Worm (Caenorhabditis elegans): ENCODE results near the gene Y53C12A.10.

The Y53C12A.10 gene

DNA sequence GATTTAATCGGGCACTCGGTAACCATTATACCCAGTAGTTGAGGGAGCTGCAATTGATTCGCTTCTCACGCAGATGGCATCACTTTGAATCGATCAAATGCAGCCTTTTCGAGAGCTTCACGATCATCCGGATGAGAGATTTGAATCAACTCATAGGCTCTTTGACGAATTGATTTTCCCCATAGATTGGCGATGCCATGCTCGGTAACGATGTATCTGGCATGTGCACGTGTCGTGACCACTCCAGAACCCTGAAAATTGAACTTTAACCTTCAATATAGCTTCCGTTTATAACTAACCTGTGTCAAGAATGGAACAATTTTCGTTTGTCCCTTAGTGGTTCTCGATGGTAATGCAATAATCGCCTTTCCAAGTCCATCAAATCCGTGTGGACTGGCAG lies 20.5 kb downstream of the Y53C12A.10 start:
- TF ChIP-seq hlh-1 (tag; optimal IDR thresholded peaks at IDR 0.05) (no peak), mep-1 (tag; optimal IDR thresholded peaks at IDR 0.05) (no peak), lin-13 (tag; optimal IDR thresholded peaks at IDR 0.05) (no peak), sptf-1 (tag; optimal IDR thresholded peaks at IDR 0.05) (no peak), zip-8 (tag; optimal IDR thresholded peaks at IDR 0.05) (no peak), unc-39 (tag; optimal IDR thresholded peaks at IDR 0.05) (no peak), sem-2 (GFP tag; optimal IDR thresholded peaks at IDR 0.05) (no peak), nhr-28 (tag; optimal IDR thresholded peaks at IDR 0.05) (no peak), drap-1 (GFP tag; optimal IDR thresholded peaks at IDR 0.05) (no peak), ceh-83 (GFP tag; optimal IDR thresholded peaks at IDR 0.05) (no peak), unc-62 (GFP tag; optimal IDR thresholded peaks at IDR 0.05) (no peak), nhr-237 (tag; optimal IDR thresholded peaks at IDR 0.05) (no peak)

DNA sequence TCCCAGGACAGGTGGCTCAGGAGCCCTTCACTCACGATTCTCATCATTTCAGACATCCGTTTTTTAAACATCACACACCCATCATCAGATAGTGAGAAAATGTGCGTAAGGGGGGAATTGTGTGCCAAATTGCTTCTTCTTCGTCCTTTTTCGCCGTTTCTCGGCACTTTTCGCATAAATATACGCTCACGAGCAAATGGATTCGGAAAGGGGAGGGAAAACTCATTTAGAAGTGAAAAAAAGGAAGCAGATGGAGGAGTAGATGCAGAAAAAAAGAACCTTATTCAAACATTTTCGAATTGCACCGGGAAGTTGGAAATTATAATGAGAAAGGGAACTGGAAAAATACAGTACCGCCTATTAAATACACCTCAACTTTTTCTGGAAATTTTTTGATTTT lies 22.6 kb downstream of the Y53C12A.10 start:
- peak; percentile 1 for TF ChIP-seq ces-1 (GFP tag; optimal IDR thresholded peaks at IDR 0.05)
- no peak for TF ChIP-seq mab-5 (tag; optimal IDR thresholded peaks at IDR 0.05)
- no peak for TF ChIP-seq unc-62 (GFP tag; optimal IDR thresholded peaks at IDR 0.05)

DNA sequence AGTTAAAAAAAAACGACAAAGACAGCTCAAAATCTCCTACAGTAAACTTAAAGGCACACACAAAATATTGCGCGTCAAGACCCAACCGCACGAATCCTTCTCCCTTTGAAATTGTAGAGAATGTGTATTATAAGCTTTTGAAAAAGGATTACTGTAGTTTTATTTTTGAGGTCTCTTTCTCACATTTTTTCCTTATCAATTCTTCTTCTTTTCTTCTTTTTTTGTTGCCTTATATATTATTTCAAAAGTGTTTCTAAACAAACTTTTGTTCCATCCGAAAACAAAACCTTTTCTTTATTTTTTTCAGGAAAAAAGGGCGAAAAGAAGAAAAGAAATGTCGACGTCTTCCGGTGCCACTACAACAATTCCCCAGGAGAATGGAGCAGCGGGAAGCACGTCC lies 24.2 kb downstream of the Y53C12A.10 start, which contains the start of gene ZK1320.13:
ZK1320.13 (plus strand) TSS at position 301 of the 400 bp plus-strand sequence.
- TF ChIP-seq mls-2 (tag; optimal IDR thresholded peaks at IDR 0.05): no peak
- TF ChIP-seq sem-2 (GFP tag; optimal IDR thresholded peaks at IDR 0.05): no peak
- TF ChIP-seq nhr-76 (tag; optimal IDR thresholded peaks at IDR 0.05): no peak
- TF ChIP-seq elt-1 (tag; optimal IDR thresholded peaks at IDR 0.05; ENCODE audit: borderline replicate concordance, insufficient read depth): no peak
- no peak for TF ChIP-seq flh-1 (GFP tag; optimal IDR thresholded peaks at IDR 0.05)

DNA sequence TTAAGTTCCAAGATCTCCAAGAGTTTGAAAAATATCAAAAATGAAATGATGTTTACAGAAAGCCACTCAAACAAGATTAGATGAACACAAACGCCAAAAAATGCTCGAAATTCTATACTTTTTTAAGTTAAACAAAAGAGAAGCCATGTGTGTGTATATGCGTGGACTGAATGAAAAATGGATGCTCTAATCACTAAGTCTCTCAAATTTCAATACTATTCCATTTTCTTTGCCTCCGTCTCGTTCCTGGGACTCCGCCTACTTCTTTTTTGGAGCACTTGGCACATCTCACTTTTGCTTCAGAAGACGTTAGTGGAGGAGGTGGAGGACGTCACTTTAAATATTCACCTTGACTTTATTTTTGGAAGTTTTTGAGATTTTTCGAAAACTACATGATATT lies 24.8 kb downstream of the Y53C12A.10 start:
- TF ChIP-seq unc-62 (GFP tag; optimal IDR thresholded peaks at IDR 0.05): no peak
- no peak for TF ChIP-seq lin-13 (tag; optimal IDR thresholded peaks at IDR 0.05)
- no peak for TF ChIP-seq sptf-1 (tag; optimal IDR thresholded peaks at IDR 0.05)
- no peak for TF ChIP-seq pha-4 (tag; optimal IDR thresholded peaks at IDR 0.05)
- no peak for TF ChIP-seq mep-1 (tag; optimal IDR thresholded peaks at IDR 0.05)
- TF ChIP-seq nhr-76 (tag; optimal IDR thresholded peaks at IDR 0.05): no peak
- TF ChIP-seq ceh-83 (GFP tag; optimal IDR thresholded peaks at IDR 0.05): no peak
- TF ChIP-seq zip-8 (tag; optimal IDR thresholded peaks at IDR 0.05): no peak
- TF ChIP-seq hlh-1 (tag; optimal IDR thresholded peaks at IDR 0.05): no peak
- no peak for TF ChIP-seq ztf-11 (tag; optimal IDR thresholded peaks at IDR 0.05)
- no peak for TF ChIP-seq drap-1 (GFP tag; optimal IDR thresholded peaks at IDR 0.05)
- no peak for TF ChIP-seq nhr-2 (tag; optimal IDR thresholded peaks at IDR 0.05)
- TF ChIP-seq mls-2 (tag; optimal IDR thresholded peaks at IDR 0.05): no peak
- TF ChIP-seq blmp-1 (tag; optimal IDR thresholded peaks at IDR 0.05): no peak
- no peak for TF ChIP-seq nhr-12 (tag; optimal IDR thresholded peaks at IDR 0.05)
- no peak for TF ChIP-seq ceh-43 (GFP tag; optimal IDR thresholded peaks at IDR 0.05)
- TF ChIP-seq unc-120 (tag; optimal IDR thresholded peaks at IDR 0.05; ENCODE audit: poor library complexity, severe bottlenecking): no peak

DNA sequence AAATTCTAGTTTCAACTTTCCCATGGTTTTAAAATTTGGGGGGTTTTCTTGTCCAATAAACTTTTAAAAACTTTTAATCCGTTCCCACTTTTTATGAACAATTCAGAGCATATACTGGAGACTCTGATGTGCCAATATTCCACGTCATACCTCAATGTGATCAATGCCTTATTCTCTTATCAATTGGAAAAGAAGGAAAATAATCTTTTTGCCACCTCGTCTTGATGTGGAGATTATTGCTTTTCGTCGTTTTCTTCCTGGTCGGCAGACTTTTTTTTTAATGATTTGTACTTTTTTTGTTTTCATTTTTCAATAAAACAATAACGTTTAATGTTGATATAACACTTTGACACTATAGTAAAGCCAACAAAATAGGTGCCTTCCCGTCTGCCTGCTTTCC lies 27.2 kb downstream of the Y53C12A.10 start:
- TF ChIP-seq sem-2 (GFP tag; optimal IDR thresholded peaks at IDR 0.05): no peak
- no peak for TF ChIP-seq mls-2 (tag; optimal IDR thresholded peaks at IDR 0.05)
- TF ChIP-seq nhr-12 (tag; optimal IDR thresholded peaks at IDR 0.05): no peak

DNA sequence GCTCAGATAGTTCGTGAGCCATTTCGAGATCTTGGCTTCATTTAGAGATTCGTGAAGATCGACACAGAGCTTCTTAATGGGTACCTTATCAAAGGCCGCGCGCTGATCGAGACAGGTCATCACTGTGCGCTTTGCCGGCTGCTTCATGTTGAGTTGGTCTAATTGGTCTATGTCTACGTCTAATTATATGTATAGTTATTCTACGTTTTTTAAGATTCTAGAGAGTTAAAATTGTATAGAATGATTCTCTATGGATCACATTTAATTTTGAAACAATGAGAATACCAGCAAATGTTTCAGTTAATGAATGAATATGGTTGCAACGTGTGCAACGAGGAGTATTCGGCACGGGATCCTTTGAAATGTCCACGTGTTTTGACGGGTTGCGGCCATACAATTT lies 30.0 kb downstream of the Y53C12A.10 start, which contains the start of gene arc-1:
arc-1 (plus strand) TSS at position 301 of the 400 bp plus-strand sequence.
- TF ChIP-seq unc-62 (GFP tag; optimal IDR thresholded peaks at IDR 0.05) (no peak), sptf-1 (tag; optimal IDR thresholded peaks at IDR 0.05) (no peak), sem-2 (GFP tag; optimal IDR thresholded peaks at IDR 0.05) (no peak), nhr-28 (tag; optimal IDR thresholded peaks at IDR 0.05) (no peak), lin-32 (GFP tag; optimal IDR thresholded peaks at IDR 0.05) (no peak), hlh-1 (tag; optimal IDR thresholded peaks at IDR 0.05) (no peak), unc-39 (tag; optimal IDR thresholded peaks at IDR 0.05) (no peak), blmp-1 (tag; optimal IDR thresholded peaks at IDR 0.05) (no peak), M03D4.4 (tag; optimal IDR thresholded peaks at IDR 0.05) (no peak), drap-1 (GFP tag; optimal IDR thresholded peaks at IDR 0.05) (no peak), ceh-43 (GFP tag; optimal IDR thresholded peaks at IDR 0.05) (no peak), nhr-237 (tag; optimal IDR thresholded peaks at IDR 0.05) (no peak)

DNA sequence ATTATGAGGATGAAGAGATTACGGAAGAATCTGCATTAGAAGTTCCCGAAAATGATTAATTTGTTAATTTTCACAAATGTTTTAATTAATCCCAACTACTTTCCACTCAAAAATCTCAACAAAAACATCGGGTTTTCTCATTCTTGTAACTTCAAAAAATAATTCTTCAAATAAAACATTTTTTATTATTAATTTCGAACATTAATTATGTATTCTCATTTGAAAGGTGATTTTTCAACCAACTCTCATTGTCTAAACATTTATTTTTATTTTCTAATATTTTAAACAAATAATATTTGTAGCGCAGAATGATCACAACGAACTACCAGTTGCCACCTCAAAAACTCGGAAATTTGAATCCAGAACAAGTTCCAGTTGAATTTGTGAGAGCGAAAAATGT lies 33.3 kb downstream of the Y53C12A.10 start, which contains the start of gene ZK1320.7:
ZK1320.7 (plus strand) TSS at position 301 of the 400 bp plus-strand sequence.
- no peak for TF ChIP-seq mep-1 (tag; optimal IDR thresholded peaks at IDR 0.05)
- TF ChIP-seq unc-62 (GFP tag; optimal IDR thresholded peaks at IDR 0.05): no peak
- no peak for TF ChIP-seq unc-120 (tag; optimal IDR thresholded peaks at IDR 0.05; ENCODE audit: poor library complexity, severe bottlenecking)
- no peak for TF ChIP-seq lsy-2 (tag; optimal IDR thresholded peaks at IDR 0.05)
- no peak for TF ChIP-seq mls-2 (tag; optimal IDR thresholded peaks at IDR 0.05)
- TF ChIP-seq lin-13 (tag; optimal IDR thresholded peaks at IDR 0.05): no peak
- no peak for TF ChIP-seq sptf-1 (tag; optimal IDR thresholded peaks at IDR 0.05)
- no peak for TF ChIP-seq elt-1 (tag; optimal IDR thresholded peaks at IDR 0.05; ENCODE audit: borderline replicate concordance, insufficient read depth)
- no peak for TF ChIP-seq nhr-76 (tag; optimal IDR thresholded peaks at IDR 0.05)
- TF ChIP-seq elt-3 (tag; optimal IDR thresholded peaks at IDR 0.05): no peak
- no peak for TF ChIP-seq ces-1 (GFP tag; optimal IDR thresholded peaks at IDR 0.05)
- no peak for TF ChIP-seq tbx-8 (GFP tag; optimal IDR thresholded peaks at IDR 0.05)
- TF ChIP-seq sem-2 (GFP tag; optimal IDR thresholded peaks at IDR 0.05): no peak
- TF ChIP-seq bed-3 (GFP tag; optimal IDR thresholded peaks at IDR 0.05): no peak
- TF ChIP-seq nhr-2 (tag; optimal IDR thresholded peaks at IDR 0.05): no peak
- no peak for TF ChIP-seq ceh-39 (tag; optimal IDR thresholded peaks at IDR 0.05)
- no peak for TF ChIP-seq nhr-28 (tag; optimal IDR thresholded peaks at IDR 0.05)
- no peak for TF ChIP-seq nhr-12 (tag; optimal IDR thresholded peaks at IDR 0.05)
- TF ChIP-seq ztf-11 (tag; optimal IDR thresholded peaks at IDR 0.05): no peak
